Fruit fly (Drosophila melanogaster) whole organism, embryonic: ENCODE measurements around the gene zye.
A peak's percentile ranks its signal among the peaks of the same experiment; 100 is the strongest.

ENCODE experiments used
- Adf1 ChIP-seq: fragments of 200-800 bp; sonication (Bioruptor generic); IDR thresholded peaks from 2 replicates; pipeline ENCODE4 v1.3.6; 2022; ENCODE audit warnings: missing biosample characterization, missing genetic modification characterization
- Blimp-1 ChIP-seq: fragments of 200-800 bp; sonication (Bioruptor generic); optimal IDR thresholded peaks from 3 replicates; lab custom pipeline; 2018; ENCODE audit warnings: missing biosample characterization, missing genetic modification characterization, mild to moderate bottlenecking, moderate library complexity, missing genetic modification reagents
- CG10209 ChIP-seq: fragments of 200-800 bp; sonication (Bioruptor generic); optimal IDR thresholded peaks from 3 replicates; lab custom pipeline; 2017; ENCODE audit warnings: missing biosample characterization, mild to moderate bottlenecking, missing genetic modification characterization, missing genetic modification reagents
- CG11398 ChIP-seq: fragments of 200-800 bp; sonication (Bioruptor generic); optimal IDR thresholded peaks from 2 replicates; lab custom pipeline; 2016; ENCODE audit warnings: missing biosample characterization, missing genetic modification characterization
- CG12391 ChIP-seq: fragments of 200-800 bp; sonication (Bioruptor generic); optimal IDR thresholded peaks from 3 replicates; lab custom pipeline; 2018; ENCODE audit warnings: missing biosample characterization, mild to moderate bottlenecking, missing genetic modification characterization, moderate library complexity
- CG12659 ChIP-seq: fragments of 200-800 bp; sonication (Bioruptor generic); optimal IDR thresholded peaks from 3 replicates; lab custom pipeline; 2017; ENCODE audit warnings: mild to moderate bottlenecking, missing biosample characterization, missing genetic modification reagents, missing genetic modification characterization
- CG12769 ChIP-seq: fragments of 200-800 bp; sonication (Bioruptor generic); optimal IDR thresholded peaks from 2 replicates; lab custom pipeline; 2019; ENCODE audit warnings: missing biosample characterization, mild to moderate bottlenecking, missing genetic modification characterization, moderate library complexity
- CG12942 ChIP-seq: fragments of 200-800 bp; sonication (Bioruptor generic); optimal IDR thresholded peaks from 3 replicates; lab custom pipeline; 2016; ENCODE audit warnings: missing biosample characterization, missing genetic modification characterization
- CG13296 ChIP-seq: fragments of 200-800 bp; sonication (Bioruptor generic); optimal IDR thresholded peaks from 3 replicates; lab custom pipeline; 2018; ENCODE audit warnings: missing biosample characterization, mild to moderate bottlenecking, missing genetic modification characterization
- CG13424 ChIP-seq: fragments of 200-800 bp; sonication (Bioruptor generic); optimal IDR thresholded peaks from 2 replicates; lab custom pipeline; 2019; ENCODE audit warnings: missing biosample characterization, mild to moderate bottlenecking, missing genetic modification characterization, moderate library complexity
- CG17328 ChIP-seq: fragments of 200-800 bp; sonication (Bioruptor generic); IDR thresholded peaks from 2 replicates; pipeline ENCODE4 v1.3.6; 2022; ENCODE audit warnings: missing biosample characterization, missing genetic modification characterization
- CG17359 ChIP-seq: fragments of 200-800 bp; sonication (Bioruptor generic); optimal IDR thresholded peaks from 3 replicates; lab custom pipeline; 2018; ENCODE audit warnings: missing biosample characterization, mild to moderate bottlenecking, missing genetic modification characterization, moderate library complexity
- CG17802 ChIP-seq: fragments of 200-800 bp; sonication (Bioruptor generic); optimal IDR thresholded peaks from 2 replicates; lab custom pipeline; 2018; ENCODE audit warnings: missing biosample characterization, mild to moderate bottlenecking, missing genetic modification characterization, moderate library complexity
- CG2875 ChIP-seq: fragments of 200-800 bp; sonication (Bioruptor generic); optimal IDR thresholded peaks from 2 replicates; lab custom pipeline; 2017; ENCODE audit warnings: missing biosample characterization, mild to moderate bottlenecking, missing genetic modification characterization, missing genetic modification reagents
- CG3065 ChIP-seq: fragments of 200-800 bp; sonication (Bioruptor generic); optimal IDR thresholded peaks from 2 replicates; lab custom pipeline; 2016; ENCODE audit warnings: missing biosample characterization, missing genetic modification characterization
- CG5180 ChIP-seq: fragments of 200-800 bp; sonication (Bioruptor generic); optimal IDR thresholded peaks from 3 replicates; lab custom pipeline; 2017; ENCODE audit warnings: missing biosample characterization, missing genetic modification characterization, mild to moderate bottlenecking, moderate library complexity, missing genetic modification reagents
- CG6689 ChIP-seq: fragments of 200-800 bp; sonication (Bioruptor generic); IDR thresholded peaks from 2 replicates; pipeline ENCODE4 v1.3.6; 2022; ENCODE audit warnings: missing biosample characterization, missing genetic modification characterization
- CG7745 ChIP-seq: fragments of 200-800 bp; sonication (Bioruptor generic); optimal IDR thresholded peaks from 2 replicates; lab custom pipeline; 2018; ENCODE audit warnings: missing biosample characterization, mild to moderate bottlenecking, missing genetic modification characterization, moderate library complexity
- CG7987 ChIP-seq: fragments of 200-800 bp; sonication (Bioruptor generic); optimal IDR thresholded peaks from 2 replicates; lab custom pipeline; 2018; ENCODE audit warnings: missing biosample characterization, mild to moderate bottlenecking, missing genetic modification characterization, moderate library complexity
- CG8290 ChIP-seq, 3 experiments: fragments of 200-800 bp; sonication (Bioruptor generic); optimal IDR thresholded peaks; 2 replicates each; lab custom pipeline; 2016 to 2019; ENCODE audit warnings: missing biosample characterization in 3 of 3, missing genetic modification characterization in 3 of 3, mild to moderate bottlenecking in 2 of 3, moderate library complexity in 1 of 3
- CG9437 ChIP-seq: fragments of 200-800 bp; sonication (Bioruptor generic); optimal IDR thresholded peaks from 2 replicates; lab custom pipeline; 2018; ENCODE audit warnings: missing biosample characterization, mild to moderate bottlenecking, missing genetic modification characterization
- Dip2 ChIP-seq: fragments of 200-800 bp; sonication (Bioruptor generic); IDR thresholded peaks from 2 replicates; pipeline ENCODE4 v1.3.6; 2022; ENCODE audit warnings: missing biosample characterization, missing genetic modification characterization
- Gug ChIP-seq: fragments of 200-800 bp; sonication (Bioruptor generic); IDR thresholded peaks from 4 replicates; pipeline ENCODE4 v1.3.6; 2022; ENCODE audit warnings: missing biosample characterization, missing genetic modification characterization
- HLH3B ChIP-seq: fragments of 200-800 bp; sonication (Bioruptor generic); IDR thresholded peaks from 2 replicates; pipeline ENCODE4 v1.3.6; 2022; ENCODE audit warnings: missing biosample characterization, missing genetic modification characterization
- Hey ChIP-seq: fragments of 200-800 bp; sonication (Bioruptor generic); optimal IDR thresholded peaks from 3 replicates; lab custom pipeline; 2018; ENCODE audit warnings: missing biosample characterization, mild to moderate bottlenecking, missing genetic modification characterization
- HmgD ChIP-seq: fragments of 200-800 bp; sonication (Bioruptor generic); optimal IDR thresholded peaks from 3 replicates; lab custom pipeline; 2016; ENCODE audit warnings: missing biosample characterization, missing genetic modification characterization
- MBD-R2 ChIP-seq: fragments of 200-800 bp; sonication (Bioruptor generic); IDR thresholded peaks from 2 replicates; pipeline ENCODE4 v1.3.6; 2022; ENCODE audit warnings: missing biosample characterization, missing genetic modification characterization
- NC2α ChIP-seq: fragments of 200-800 bp; sonication (Bioruptor generic); optimal IDR thresholded peaks from 2 replicates; lab custom pipeline; 2016; ENCODE audit warnings: missing biosample characterization, missing genetic modification characterization
- Nf-YC ChIP-seq: fragments of 200-800 bp; optimal IDR thresholded peaks from 3 replicates; lab custom pipeline; 2019; ENCODE audit warnings: missing biosample characterization, mild to moderate bottlenecking, missing genetic modification characterization, moderate library complexity
- Oli ChIP-seq: fragments of 200-800 bp; sonication (Bioruptor generic); optimal IDR thresholded peaks from 2 replicates; lab custom pipeline; 2018; ENCODE audit warnings: missing biosample characterization, mild to moderate bottlenecking, missing genetic modification characterization, moderate library complexity
- Rx ChIP-seq: fragments of 200-800 bp; sonication (Bioruptor generic); IDR thresholded peaks from 2 replicates; pipeline ENCODE4 v1.3.6; 2022; ENCODE audit warnings: missing biosample characterization, missing genetic modification characterization
- Spps ChIP-seq: fragments of 200-800 bp; sonication (Bioruptor generic); optimal IDR thresholded peaks from 2 replicates; lab custom pipeline; 2018; ENCODE audit warnings: missing biosample characterization, mild to moderate bottlenecking, missing genetic modification characterization
- Taf1 ChIP-seq: fragments of 200-800 bp; sonication (Bioruptor generic); IDR thresholded peaks from 2 replicates; pipeline ENCODE4 v1.3.6; 2022; ENCODE audit warnings: missing biosample characterization, missing genetic modification characterization
- al ChIP-seq: fragments of 200-800 bp; sonication (Bioruptor generic); IDR thresholded peaks from 2 replicates; pipeline ENCODE4 v1.3.6; 2022; ENCODE audit warnings: missing biosample characterization, missing genetic modification characterization
- bab2 ChIP-seq: fragments of 200-800 bp; sonication (Bioruptor generic); optimal IDR thresholded peaks from 2 replicates; lab custom pipeline; 2016; ENCODE audit warnings: missing biosample characterization, missing genetic modification characterization
- emc ChIP-seq: fragments of 200-800 bp; sonication (Bioruptor generic); optimal IDR thresholded peaks from 2 replicates; lab custom pipeline; 2016; ENCODE audit warnings: missing biosample characterization, missing genetic modification characterization
- eyg ChIP-seq: fragments of 200-800 bp; sonication (Bioruptor generic); optimal IDR thresholded peaks from 3 replicates; lab custom pipeline; 2016; ENCODE audit warnings: missing biosample characterization, missing genetic modification characterization
- fru ChIP-seq: fragments of >200 bp; optimal IDR thresholded peaks from 2 replicates; lab custom pipeline; 2017
- gcm2 ChIP-seq: fragments of 200-800 bp; sonication (Bioruptor generic); optimal IDR thresholded peaks from 2 replicates; lab custom pipeline; 2016; ENCODE audit warnings: missing biosample characterization, missing genetic modification characterization
- grau ChIP-seq: fragments of 200-800 bp; optimal IDR thresholded peaks from 3 replicates; lab custom pipeline; 2019; ENCODE audit warnings: missing biosample characterization, mild to moderate bottlenecking, missing genetic modification characterization, moderate library complexity
- gsb ChIP-seq: fragments of 200-800 bp; sonication (Bioruptor generic); IDR thresholded peaks from 2 replicates; pipeline ENCODE4 v1.3.6; 2022; ENCODE audit warnings: missing biosample characterization, missing genetic modification characterization
- hb ChIP-seq: fragments of 200-800 bp; sonication (Bioruptor generic); IDR thresholded peaks from 3 replicates; pipeline ENCODE4 v1.3.6; 2022; ENCODE audit warnings: missing biosample characterization, missing genetic modification characterization; ENCODE audit not compliant: partially characterized antibody
- kni ChIP-seq: fragments of 200-800 bp; sonication (Bioruptor generic); optimal IDR thresholded peaks from 3 replicates; lab custom pipeline; 2017; ENCODE audit warnings: mild to moderate bottlenecking, missing biosample characterization, missing genetic modification reagents, missing genetic modification characterization
- lov ChIP-seq, 2 experiments: fragments of 200-800 bp in 1 of 2; fragments of >200 bp in 1 of 2; sonication (Bioruptor generic) in 1 of 2; IDR thresholded peaks in 1 of 2; optimal IDR thresholded peaks in 1 of 2; 2 replicates in 1 of 2; 3 replicates in 1 of 2; pipeline versions ENCODE4 v1.3.6 to Lab custom; 2017 to 2022; ENCODE audit warnings: missing biosample characterization in 1 of 2, missing genetic modification characterization in 1 of 2
- sens-2 ChIP-seq: fragments of 200-800 bp; sonication (Bioruptor generic); IDR thresholded peaks from 2 replicates; pipeline ENCODE4 v1.3.6; 2022; ENCODE audit warnings: missing biosample characterization, missing genetic modification characterization
- zen ChIP-seq: fragments of 200-800 bp; sonication (Bioruptor generic); optimal IDR thresholded peaks from 3 replicates; lab custom pipeline; 2018; ENCODE audit warnings: missing biosample characterization, mild to moderate bottlenecking, missing genetic modification characterization, moderate library complexity
- zfh2 ChIP-seq: fragments of 200-800 bp; sonication (Bioruptor generic); optimal IDR thresholded peaks from 2 replicates; lab custom pipeline; 2016; ENCODE audit warnings: missing biosample characterization, missing genetic modification characterization

The zye gene

dm6 chr3L:20452813-20453682, 39.6 kb downstream of the zye start, which contains the start of gene CG5199 (continued):
- TF ChIP-seq CG17359 (tag; lab: Kevin White, UChicago) (peak; percentile 50), CG12769 (tag; lab: Kevin White, UChicago) (no peak), kni (no peak), CG12942 (peak; percentile 50), Adf1 (GFP tag; lab: Robert Waterston, UW) (no peak), CG13424 (tag; lab: Kevin White, UChicago) (peak; percentile 76), Hey (no peak), gsb (GFP tag; lab: Robert Waterston, UW) (peak; percentile 44; the same call in 1 of the 2 replicates), grau (tag; lab: Kevin White, UChicago) (peak; percentile 76), lov (optimal IDR thresholded peaks at IDR 0.05; lab: Kevin White, UChicago) (no peak), lov (GFP tag; IDR thresholded peaks at IDR 0.05; lab: Robert Waterston, UW) (no peak), Gug (peak; percentile 61; the same call in 3 of the 4 replicates), Oli (tag; lab: Kevin White, UChicago) (peak; percentile 56), sens-2 (no peak), CG7987 (GFP tag; lab: Kevin White, UChicago) (no peak), zfh2 (GFP tag; lab: Kevin White, UChicago) (peak; percentile 53), CG3065 (no peak), Spps (peak; percentile 26), CG17328 (no peak), Dip2 (GFP tag; lab: Robert Waterston, UW) (no peak), emc (no peak), CG12659 (GFP tag; lab: Kevin White, UChicago) (peak; percentile 77), CG7745 (no peak), CG11398 (GFP tag; lab: Kevin White, UChicago) (no peak), CG8290 (GFP tag; optimal IDR thresholded peaks at IDR 0.05; lab: Kevin White, UChicago) (peak; percentile 30), CG8290 (tag; optimal IDR thresholded peaks at IDR 0.05; lab: Kevin White, UChicago) (no peak), CG2875 (GFP tag; lab: Kevin White, UChicago) (peak; percentile 43), CG6689 (GFP tag; lab: Robert Waterston, UW) (peak; percentile 66), hb (GFP tag; lab: Robert Waterston, UW) (peak; percentile 57; the same call in 1 of the 3 replicates), CG13296 (GFP tag; lab: Kevin White, UChicago) (peak; percentile 54), gcm2 (GFP tag; lab: Kevin White, UChicago) (no peak), eyg (GFP tag; lab: Kevin White, UChicago) (no peak), al (GFP tag; lab: Robert Waterston, UW) (0 out of 2 replicates have a peak, but pooled peaks have one; percentile 11), MBD-R2 (GFP tag; lab: Robert Waterston, UW) (no peak; the same call in 1 of the 2 replicates), CG12391 (tag; lab: Kevin White, UChicago) (peak; percentile 80), NC2α (GFP tag; lab: Kevin White, UChicago) (no peak), HmgD (GFP tag; lab: Kevin White, UChicago) (no peak), Nf-YC (tag; lab: Kevin White, UChicago) (peak; percentile 75), Taf1 (GFP tag; lab: Robert Waterston, UW) (no peak), zen (tag; lab: Kevin White, UChicago) (peak; percentile 60), Blimp-1 (GFP tag; lab: Kevin White, UChicago) (peak; percentile 61), CG10209 (GFP tag; lab: Kevin White, UChicago) (peak; percentile 74), fru (lab: Kevin White, UChicago) (no peak), HLH3B (GFP tag; lab: Robert Waterston, UW) (peak; percentile 42; the same call in 1 of the 2 replicates), CG9437 (GFP tag; lab: Kevin White, UChicago) (peak; percentile 72), CG5180 (GFP tag; lab: Kevin White, UChicago) (no peak), bab2 (GFP tag; lab: Kevin White, UChicago) (peak; percentile 35), CG17802 (tag; lab: Kevin White, UChicago) (peak; percentile 1), Rx (GFP tag; lab: Robert Waterston, UW) (peak; percentile 36; the same call in 1 of the 2 replicates)
